Worm (Caenorhabditis elegans) whole organism, midembryonic: ENCODE measurements around the gene clec-86.

Source experiments
- klf-2 ChIP-seq: fragments of 200-800 bp; sonication (Bioruptor generic); conservative IDR thresholded peaks from 2 replicates; pipeline ENCODE4 v1.3.6; 2022; ENCODE audit warnings: missing genetic modification reagents, missing genetic modification characterization, missing compliant biosample characterization
- ref-1 ChIP-seq: fragments of 200-800 bp; sonication (Bioruptor generic); conservative IDR thresholded peaks from 2 replicates; pipeline ENCODE4 v1.3.6; 2022; ENCODE audit warnings: missing genetic modification reagents, missing genetic modification characterization, missing compliant biosample characterization
- ztf-29 ChIP-seq: fragments of 200-800 bp; sonication (Bioruptor generic); IDR thresholded peaks from 2 replicates; pipeline ENCODE4 v1.3.6; 2022; ENCODE audit warnings: missing genetic modification reagents, missing genetic modification characterization, missing compliant biosample characterization

DNA sequence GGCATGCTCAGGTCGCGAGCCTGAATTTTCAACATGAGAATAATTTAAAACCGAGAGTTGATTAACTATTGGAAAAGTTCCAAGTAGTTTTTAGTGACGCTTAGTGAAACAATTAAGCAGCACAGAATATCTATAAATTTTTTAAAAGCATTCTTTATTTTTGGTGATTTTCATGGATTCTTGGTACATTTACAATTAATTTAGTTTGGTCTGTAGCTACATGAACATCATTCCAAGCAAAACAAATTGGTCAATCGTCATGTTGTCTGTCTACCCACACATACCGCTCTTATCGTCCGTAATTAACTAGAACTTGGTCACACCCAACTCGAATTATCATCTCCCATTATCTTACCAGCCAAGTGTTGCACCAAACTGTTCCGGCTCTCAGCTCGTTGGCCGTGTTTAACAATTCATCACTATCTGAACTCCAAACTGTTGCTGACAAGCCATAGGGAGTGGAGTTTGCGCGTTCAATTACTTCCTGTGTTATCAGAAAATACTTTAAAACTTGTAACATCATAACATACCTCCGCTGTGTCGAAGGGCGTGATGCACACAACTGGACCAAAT, 1.1 kb downstream of the clec-86 start:
- TF ChIP-seq klf-2 (GFP tag; lab: Robert Waterston, UW) = no peak
- TF ChIP-seq ztf-29 = no peak
- TF ChIP-seq ref-1 (GFP tag; lab: Robert Waterston, UW) = no peak
